Worm (Caenorhabditis elegans) whole organism, L1 larva: ENCODE measurements around the gene C16A11.7.

ENCODE experiments used
- snpc-4 ChIP-seq: fragments of 150-350 bp; optimal IDR thresholded peaks from 2 replicates; lab custom pipeline; 2014; ENCODE audit warnings: missing biosample characterization, missing genetic modification characterization
- sptf-1 ChIP-seq: fragments of 150-350 bp; optimal IDR thresholded peaks from 2 replicates; lab custom pipeline; 2014; ENCODE audit warnings: missing biosample characterization, missing genetic modification characterization
- ztf-11 ChIP-seq, 2 experiments: sonication (generic microtip); optimal IDR thresholded peaks; 2 replicates each; lab custom pipeline; 2016 to 2017; ENCODE audit warnings: missing genetic modification characterization in 2 of 2, missing biosample characterization in 1 of 2, missing compliant biosample characterization in 1 of 2

- TF ChIP-seq ztf-11 (tag; optimal IDR thresholded peaks at IDR 0.05; lab: Kevin White, UChicago) (no peak), snpc-4 (tag; lab: Kevin White, UChicago) (no peak), sptf-1 (tag; lab: Kevin White, UChicago) (no peak)
These were observed 31.8 kb upstream of the C16A11.7 start for ce11 chrII:4288572-4288971.
